Worm (Caenorhabditis elegans): ENCODE measurements around the gene chil-2.
A peak's percentile ranks its signal among the peaks of the same experiment; 100 is the strongest.

- TF ChIP-seq unc-62 (GFP tag; optimal IDR thresholded peaks at IDR 0.05) (no peak), nhr-237 (tag; optimal IDR thresholded peaks at IDR 0.05) (no peak), pha-4 (tag; optimal IDR thresholded peaks at IDR 0.05) (no peak), nhr-12 (tag; optimal IDR thresholded peaks at IDR 0.05) (no peak), mep-1 (tag; optimal IDR thresholded peaks at IDR 0.05) (no peak), lin-13 (tag; optimal IDR thresholded peaks at IDR 0.05) (no peak), lsy-2 (tag; optimal IDR thresholded peaks at IDR 0.05) (no peak), elt-3 (tag; optimal IDR thresholded peaks at IDR 0.05) (no peak), unc-120 (tag; optimal IDR thresholded peaks at IDR 0.05; ENCODE audit: poor library complexity, severe bottlenecking) (no peak), snpc-4 (tag; optimal IDR thresholded peaks at IDR 0.05) (no peak), ces-1 (GFP tag; optimal IDR thresholded peaks at IDR 0.05) (peak; percentile 99), blmp-1 (tag; optimal IDR thresholded peaks at IDR 0.05) (no peak), unc-39 (tag; optimal IDR thresholded peaks at IDR 0.05) (no peak)
Observed at ce11 chrII:9838260-9838935, 36.0 kb downstream of the chil-2 start, which contains the start of gene arrd-4.

All from whole organism, mixed stage, embryonic.